Fruit fly (Drosophila melanogaster): ENCODE data around the gene CG3999.
A peak's percentile ranks its signal among the peaks of the same experiment; 100 is the strongest.

Gene CG3999

DNA sequence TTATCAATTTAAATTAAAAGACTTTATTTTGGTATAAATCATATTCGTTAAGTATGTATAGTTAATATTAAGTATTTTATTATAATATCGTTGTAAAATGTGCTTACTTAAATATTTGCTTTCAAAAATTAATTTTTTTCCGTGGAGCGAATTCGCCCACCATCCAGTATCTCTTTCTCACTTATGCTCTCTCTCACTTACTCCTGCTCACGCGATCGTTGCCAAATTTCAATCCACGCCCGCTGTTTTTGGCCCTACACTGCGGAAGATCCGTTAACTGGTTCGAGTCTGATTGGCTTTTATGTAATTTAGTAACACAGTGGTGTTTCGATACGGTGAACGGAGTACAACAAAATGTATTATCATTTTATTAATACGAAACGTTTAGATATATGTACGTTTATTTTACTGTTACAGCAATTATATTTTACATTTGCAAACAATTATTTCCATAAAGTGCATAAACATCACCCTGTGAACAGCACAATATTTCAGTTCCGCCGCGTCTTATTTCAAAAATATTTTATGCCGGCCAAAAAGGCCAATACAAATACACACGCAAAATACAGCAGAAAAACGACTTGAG, 14.3 kb downstream of the CG3999 start:
- TF ChIP-seq noc (tag; optimal IDR thresholded peaks at IDR 0.05), result peak; percentile 91

DNA sequence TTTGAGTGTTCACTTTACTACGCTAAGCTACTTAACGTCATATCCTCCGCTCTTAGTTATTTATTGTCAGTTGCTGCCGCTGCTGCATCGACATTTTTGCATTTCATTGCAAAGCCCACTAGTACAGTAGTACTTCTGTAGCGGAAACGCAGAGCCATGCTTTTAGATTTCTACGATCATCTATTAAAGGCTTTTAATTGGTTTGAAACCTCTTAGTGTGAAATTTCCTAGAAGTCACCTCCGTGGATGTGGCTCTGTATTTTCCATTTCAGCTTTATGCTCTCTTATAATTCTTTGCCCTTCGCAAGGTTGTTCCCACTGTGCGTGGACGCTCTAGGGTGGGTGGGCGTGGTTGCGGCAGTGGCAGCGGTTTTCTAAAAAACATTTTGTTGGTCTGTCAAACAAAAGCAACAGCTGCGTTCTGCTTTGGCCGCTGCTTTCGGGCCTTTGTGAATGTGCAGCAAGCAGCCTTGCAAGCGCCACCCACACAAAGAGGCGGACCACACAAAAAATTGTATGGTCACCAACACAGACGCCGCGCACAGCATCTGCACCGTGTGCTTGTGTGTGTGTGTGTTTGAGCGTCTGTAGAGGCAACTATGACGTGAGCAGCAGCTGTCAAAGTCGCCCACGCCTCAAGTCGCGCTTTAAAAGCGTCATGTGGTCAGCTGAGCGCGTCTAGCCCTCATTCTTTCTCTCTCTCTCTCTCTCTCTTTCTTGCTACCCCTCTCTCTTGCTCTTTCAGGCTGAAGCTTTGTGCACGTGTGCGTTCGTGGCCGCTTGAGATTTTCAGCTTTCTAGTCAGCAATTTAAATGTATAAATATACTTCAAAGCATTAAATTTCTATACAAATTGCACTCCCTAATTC, 15.5 kb downstream of the CG3999 start:
- TF ChIP-seq noc (tag; optimal IDR thresholded peaks at IDR 0.05), result no peak

DNA sequence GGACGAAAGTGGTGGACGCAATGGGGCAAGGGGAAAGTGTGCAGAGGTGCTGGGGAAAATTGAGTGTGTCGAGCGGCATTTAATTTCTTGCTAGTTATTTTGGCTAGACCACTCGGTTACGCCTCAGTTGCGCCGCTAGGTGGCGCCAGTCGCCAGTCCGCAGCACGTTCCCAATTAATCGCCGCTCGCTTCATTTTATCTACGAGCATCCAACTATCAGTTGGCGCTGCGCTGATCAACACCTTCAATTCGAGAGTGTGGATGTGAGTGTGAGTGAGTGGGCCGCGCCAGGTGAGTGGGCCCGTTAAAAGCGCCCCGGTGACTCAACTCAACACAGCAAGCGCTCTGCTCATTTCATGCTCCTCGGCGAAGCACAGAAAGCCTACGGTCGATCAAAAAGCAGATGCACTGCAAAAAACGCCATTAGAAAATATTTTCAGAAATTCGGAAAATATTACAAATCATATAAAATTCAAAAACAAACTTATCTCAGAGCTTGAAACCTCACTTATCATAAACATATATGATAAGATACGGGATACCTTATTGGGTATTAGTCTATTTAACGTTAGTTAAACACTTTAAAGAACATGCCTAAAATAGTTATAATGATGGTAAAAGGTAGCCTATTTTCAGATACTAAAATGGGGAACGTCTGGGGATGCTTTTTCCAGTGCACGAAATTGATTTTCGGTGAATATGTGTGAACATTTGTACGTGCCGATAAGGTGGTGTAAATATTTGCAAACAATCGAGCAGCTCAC, 17.0 kb downstream of the CG3999 start:
- TF ChIP-seq noc (tag; optimal IDR thresholded peaks at IDR 0.05), result peak; percentile 97

DNA sequence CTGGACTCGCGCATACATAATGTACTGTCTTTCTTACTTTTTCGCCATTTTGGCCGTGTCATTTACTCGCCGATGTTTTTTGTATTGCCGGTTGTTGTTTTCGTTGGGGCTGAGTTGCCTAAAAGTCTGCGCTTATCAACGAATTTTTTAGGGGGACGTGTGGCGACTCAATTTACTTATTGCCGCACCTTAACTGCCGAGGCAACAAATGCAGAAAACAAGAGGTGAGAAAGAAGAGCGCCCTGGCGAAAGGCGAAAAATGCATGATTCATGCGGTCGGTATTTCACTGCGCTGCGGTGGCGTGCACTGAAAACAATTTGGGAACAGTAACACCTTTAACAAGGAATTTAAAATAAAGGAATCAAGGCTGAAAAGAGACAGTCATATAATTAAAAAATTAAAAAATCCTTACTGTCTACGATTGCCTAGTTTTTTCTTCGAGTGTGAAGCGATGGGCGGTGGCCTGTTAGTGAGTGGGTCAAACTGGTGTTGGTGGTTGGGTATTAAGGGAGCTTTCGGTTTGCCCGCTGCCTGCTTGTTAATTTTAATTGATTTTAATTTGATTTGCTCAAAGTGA, 17.6 kb downstream of the CG3999 start:
- TF ChIP-seq noc (tag; optimal IDR thresholded peaks at IDR 0.05), result peak; percentile 66

DNA sequence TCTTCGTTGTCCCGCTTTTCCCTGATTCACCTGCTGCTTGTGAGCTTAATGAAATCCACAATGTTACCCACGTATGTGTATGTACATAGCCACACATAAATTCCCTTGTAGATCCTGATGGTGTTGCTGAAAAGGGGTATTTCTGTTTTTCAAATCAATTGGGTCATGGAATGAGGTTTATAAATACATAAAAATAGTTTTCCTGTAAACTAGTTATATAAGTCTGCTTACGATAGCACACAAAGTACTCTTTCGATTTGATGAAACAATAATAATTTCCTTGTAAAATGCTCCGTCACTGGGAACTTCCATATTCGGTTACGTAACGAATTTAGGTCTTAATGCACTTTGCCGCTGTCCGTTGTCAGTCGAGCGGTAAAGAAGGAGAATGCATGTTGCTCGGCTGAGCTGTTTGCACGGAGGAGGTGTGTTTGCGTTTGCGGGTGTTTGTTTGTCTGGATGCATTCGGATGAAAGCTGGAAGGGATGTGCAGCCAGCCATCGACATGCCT, 18.7 kb downstream of the CG3999 start:
- TF ChIP-seq noc (tag; optimal IDR thresholded peaks at IDR 0.05), result no peak

DNA sequence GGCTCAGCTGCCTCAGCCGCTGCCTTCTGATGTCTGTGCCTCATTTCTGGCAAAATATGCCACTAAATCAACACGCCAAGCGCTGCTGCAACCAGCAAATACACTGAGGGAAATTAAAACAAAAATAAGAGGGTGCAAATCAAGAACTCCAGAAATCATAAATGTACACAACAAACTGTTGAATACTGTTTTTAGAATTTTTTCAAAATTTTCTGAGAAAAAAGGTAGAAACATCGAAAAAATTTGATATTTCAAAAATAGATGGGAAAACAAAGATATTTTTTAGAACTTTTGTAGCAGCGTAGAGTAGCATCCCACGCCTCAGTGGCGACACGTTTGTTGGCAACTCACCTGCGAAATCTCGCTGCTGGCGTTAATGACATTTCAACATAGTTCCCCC, 21.4 kb downstream of the CG3999 start:
- TF ChIP-seq noc (tag; optimal IDR thresholded peaks at IDR 0.05), result no peak

DNA sequence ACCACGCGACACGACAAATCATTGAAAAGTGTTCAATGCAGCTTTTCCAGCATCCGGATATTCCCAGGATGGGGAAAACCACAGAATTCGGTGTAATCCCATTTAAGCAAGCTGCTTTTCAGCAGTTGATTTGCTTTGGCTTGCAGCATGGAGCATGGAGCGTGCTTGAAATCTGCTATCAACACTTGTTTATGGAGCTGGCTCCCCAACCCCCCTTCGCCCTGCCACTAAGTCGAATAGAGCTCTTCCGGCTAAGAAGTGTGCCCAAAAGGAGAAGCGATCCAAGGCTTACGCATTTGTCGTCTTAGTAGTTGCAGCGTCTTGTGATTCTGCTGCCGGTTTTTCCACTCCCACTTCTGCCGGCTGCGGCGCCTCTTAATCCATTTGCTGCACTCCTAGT, 23.0 kb downstream of the CG3999 start:
- TF ChIP-seq noc (tag; optimal IDR thresholded peaks at IDR 0.05), result no peak

DNA sequence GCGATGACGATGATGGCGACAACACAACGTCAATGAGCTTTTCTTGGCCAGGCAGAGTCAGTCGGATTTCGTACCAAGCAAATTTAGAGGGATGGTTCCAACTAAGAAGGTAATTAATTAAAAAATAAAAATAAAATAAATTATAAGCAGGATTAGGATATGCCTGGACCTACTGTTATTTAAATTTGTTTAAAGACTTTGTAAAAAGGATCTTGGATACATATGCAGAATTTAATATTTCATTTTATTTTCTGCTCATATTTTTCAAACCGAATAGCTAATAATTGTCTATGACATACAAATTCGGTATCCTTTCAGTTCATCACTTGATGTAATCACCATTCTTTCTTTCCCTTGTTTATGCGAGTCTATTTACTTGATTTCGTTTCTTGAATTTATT, 23.5 kb downstream of the CG3999 start:
- no peak for TF ChIP-seq noc (tag; optimal IDR thresholded peaks at IDR 0.05)

DNA sequence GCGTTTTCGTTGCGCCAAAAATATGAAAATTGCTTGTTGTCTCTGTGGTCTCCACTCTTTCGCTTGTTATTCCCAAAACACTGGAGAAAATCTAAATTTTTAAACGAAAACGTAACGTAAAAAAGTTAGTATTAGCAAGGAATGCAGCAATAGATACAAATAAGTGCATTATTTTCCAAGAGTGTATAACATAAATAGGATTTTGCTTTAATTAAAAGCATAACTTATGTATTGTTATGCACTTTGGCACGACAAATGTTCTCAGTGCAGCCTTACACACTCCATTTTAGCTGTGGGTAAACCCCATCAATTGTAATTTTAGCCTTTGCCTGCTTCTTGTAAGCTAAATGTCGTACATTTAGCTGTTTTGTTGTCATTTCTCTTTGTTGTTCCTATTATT, 24.7 kb downstream of the CG3999 start:
- TF ChIP-seq noc (tag; optimal IDR thresholded peaks at IDR 0.05), result no peak

DNA sequence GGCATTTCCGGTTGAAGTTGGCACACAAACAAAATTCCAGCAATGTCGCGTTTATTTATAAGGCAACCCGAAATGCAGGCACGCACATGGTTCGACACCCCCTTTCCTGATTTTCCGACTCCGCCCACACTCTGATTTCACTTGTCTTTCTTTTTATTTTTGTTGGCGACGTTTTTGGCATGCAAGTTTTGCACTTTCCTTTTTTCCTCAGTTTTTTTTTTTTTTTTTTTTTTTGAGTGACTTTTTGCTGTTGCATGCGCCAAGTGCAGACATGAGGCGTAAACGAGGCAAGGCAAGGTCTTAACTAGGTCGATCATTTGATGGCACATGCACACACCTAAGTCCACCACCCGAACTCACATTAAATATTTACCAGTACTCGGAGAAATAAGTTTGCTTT, 30.8 kb downstream of the CG3999 start:
- no peak for TF ChIP-seq noc (tag; optimal IDR thresholded peaks at IDR 0.05)

DNA sequence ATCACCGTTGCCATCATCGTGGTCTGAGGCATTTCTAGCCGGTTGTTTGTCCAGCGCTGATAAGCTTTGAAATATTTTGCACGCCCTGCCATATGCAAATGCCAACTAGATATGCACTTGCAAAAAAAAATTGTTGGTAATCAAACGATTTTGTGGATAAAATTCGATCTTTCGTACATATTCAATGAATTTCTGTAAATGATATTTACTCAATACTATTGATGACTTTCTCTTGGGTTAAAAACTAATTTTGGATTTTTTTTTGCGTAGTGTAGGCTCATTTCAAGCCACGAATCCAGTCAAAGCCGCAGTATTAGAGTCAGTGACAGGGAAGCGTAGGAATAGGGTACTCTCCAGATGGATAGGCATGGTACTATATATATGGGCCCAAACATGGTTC, 31.8 kb downstream of the CG3999 start:
- no peak for TF ChIP-seq noc (tag; optimal IDR thresholded peaks at IDR 0.05)

DNA sequence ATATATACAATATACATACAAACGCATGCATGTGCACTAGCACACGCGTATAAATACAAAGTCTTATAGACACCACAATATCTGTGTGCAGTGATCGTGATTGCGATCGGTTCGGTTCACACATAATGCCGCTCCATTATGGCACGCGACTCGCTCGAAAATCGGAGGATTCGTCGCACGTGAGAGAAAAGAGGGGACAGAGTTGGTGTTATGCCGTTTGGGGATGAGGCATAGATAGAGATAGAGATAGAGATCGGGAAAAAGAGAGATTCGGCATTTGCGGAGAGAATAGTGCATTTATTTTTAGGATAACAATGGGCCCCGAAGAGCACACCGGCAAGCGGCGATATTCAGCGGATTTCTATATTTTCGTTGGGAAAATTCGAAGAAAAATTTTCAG, 32.9 kb downstream of the CG3999 start:
- TF ChIP-seq noc (tag; optimal IDR thresholded peaks at IDR 0.05), result no peak

All from whole organism, larva.